Worm (Caenorhabditis elegans): ENCODE measurements around the gene idpp-16.

idpp-16 gene

ce11 chrV:11615948-11616681 is 9.8 kb upstream of the idpp-16 start, which contains the start of gene nlp-24 (continued):
- TF ChIP-seq nhr-11 (tag; optimal IDR thresholded peaks at IDR 0.05), result no peak
- TF ChIP-seq zip-4 (GFP tag; optimal IDR thresholded peaks at IDR 0.05), result no peak
- TF ChIP-seq irx-1 (tag; optimal IDR thresholded peaks at IDR 0.05), result no peak
- no peak for TF ChIP-seq hlh-17 (GFP tag; optimal IDR thresholded peaks at IDR 0.05; ENCODE audit: borderline replicate concordance)
- TF ChIP-seq elt-3 (tag; optimal IDR thresholded peaks at IDR 0.05), result peak in 5 of 6 experiments; percentile 5 to 78 (median 36)
- peak in 1 of 3 experiments; percentile 26 for TF ChIP-seq dpl-1 (GFP tag; optimal IDR thresholded peaks at IDR 0.05)
- TF ChIP-seq nhr-20 (tag; optimal IDR thresholded peaks at IDR 0.05), result peak; percentile 83
- peak; percentile 75 for TF ChIP-seq grh-1 (GFP tag; IDR thresholded peaks at IDR 0.05)
- TF ChIP-seq isw-1 (GFP tag; IDR thresholded peaks at IDR 0.05), result no peak
- TF ChIP-seq ceh-82 (tag; optimal IDR thresholded peaks at IDR 0.05), result no peak
- TF ChIP-seq lsy-2 (tag; optimal IDR thresholded peaks at IDR 0.05), result peak; percentile 3 to 8
- peak; percentile 31; the same call in 1 of the 2 replicates for TF ChIP-seq nhr-19 (GFP tag; conservative IDR thresholded peaks at IDR 0.05)
- peak; percentile 59 for TF ChIP-seq blmp-1 (tag; optimal IDR thresholded peaks at IDR 0.05)
- TF ChIP-seq egl-27 (tag; optimal IDR thresholded peaks at IDR 0.05), result no peak
- TF ChIP-seq unc-130 (tag; optimal IDR thresholded peaks at IDR 0.05), result no peak
- TF ChIP-seq nhr-84 (tag; optimal IDR thresholded peaks at IDR 0.05), result no peak
- TF ChIP-seq mab-9 (GFP tag; IDR thresholded peaks at IDR 0.05), result no peak
- TF ChIP-seq lin-13 (GFP tag; optimal IDR thresholded peaks at IDR 0.05), result no peak
- TF ChIP-seq snu-23 (GFP tag; optimal IDR thresholded peaks at IDR 0.05), result peak; percentile 72
- no peak for TF ChIP-seq nhr-237 (tag; optimal IDR thresholded peaks at IDR 0.05)
- no peak for TF ChIP-seq hlh-4 (tag; optimal IDR thresholded peaks at IDR 0.05)
- no peak for TF ChIP-seq mef-2 (tag; optimal IDR thresholded peaks at IDR 0.05)
- no peak for TF ChIP-seq sptf-1 (tag; optimal IDR thresholded peaks at IDR 0.05)
- no peak for TF ChIP-seq lin-15B (tag; optimal IDR thresholded peaks at IDR 0.05)
- TF ChIP-seq ets-5 (GFP tag; IDR thresholded peaks at IDR 0.05), result no peak
- peak; percentile 72 for TF ChIP-seq nhr-71 (tag; optimal IDR thresholded peaks at IDR 0.05)
- no peak for TF ChIP-seq unc-86 (tag; optimal IDR thresholded peaks at IDR 0.05)
- TF ChIP-seq mep-1 (tag; optimal IDR thresholded peaks at IDR 0.05), result no peak
- TF ChIP-seq dsc-1 (tag; optimal IDR thresholded peaks at IDR 0.05), result no peak
- peak; percentile 33 for TF ChIP-seq nhr-90 (tag; optimal IDR thresholded peaks at IDR 0.05; ENCODE audit: poor library complexity)
- TF ChIP-seq aha-1 (tag; optimal IDR thresholded peaks at IDR 0.05), result no peak
- no peak for TF ChIP-seq lir-3 (tag; optimal IDR thresholded peaks at IDR 0.05; ENCODE audit: poor library complexity)
- no peak for TF ChIP-seq elt-2 (tag; optimal IDR thresholded peaks at IDR 0.05)
- no peak for TF ChIP-seq pax-3 (tag; optimal IDR thresholded peaks at IDR 0.05)
- no peak for TF ChIP-seq mdl-1 (tag; optimal IDR thresholded peaks at IDR 0.05)
- TF ChIP-seq zag-1 (tag; optimal IDR thresholded peaks at IDR 0.05), result no peak
- no peak for TF ChIP-seq vab-15 (tag; optimal IDR thresholded peaks at IDR 0.05)
- TF ChIP-seq efl-1 (optimal IDR thresholded peaks at IDR 0.05), result no peak
- TF ChIP-seq efl-1 (GFP tag; optimal IDR thresholded peaks at IDR 0.05 in 1 of 2), result peak in 1 of 2 experiments; percentile 33
- TF ChIP-seq tbx-2 (tag; optimal IDR thresholded peaks at IDR 0.05), result peak; percentile 12
- TF ChIP-seq Y116A8C.19 (tag; optimal IDR thresholded peaks at IDR 0.05; ENCODE audit: borderline replicate concordance), result no peak
- TF ChIP-seq hpl-2 (GFP tag; optimal IDR thresholded peaks at IDR 0.05), result no peak
- no peak for TF ChIP-seq alr-1 (tag; optimal IDR thresholded peaks at IDR 0.05; ENCODE audit: borderline replicate concordance)
- TF ChIP-seq unc-62 (GFP tag; optimal IDR thresholded peaks at IDR 0.05), result no peak
- TF ChIP-seq lin-39 (tag; optimal IDR thresholded peaks at IDR 0.05), result no peak
- TF ChIP-seq nhr-28 (tag; optimal IDR thresholded peaks at IDR 0.05), result no peak
- no peak for TF ChIP-seq ztf-4 (tag; optimal IDR thresholded peaks at IDR 0.05)

Data from whole organism, L1 larva.